Worm (Caenorhabditis elegans) whole organism, L4 larva: Measurements from ENCODE around the gene srw-33.

ENCODE experiments used
- D1046.2 ChIP-seq: fragments of 200-800 bp; sonication (Bioruptor generic); IDR thresholded peaks from 2 replicates; pipeline ENCODE4 v1.3.6; 2022; ENCODE audit warnings: missing genetic modification characterization, missing compliant biosample characterization
- F26F4.8 ChIP-seq: fragments of 200-800 bp; sonication (Bioruptor generic); conservative IDR thresholded peaks from 2 replicates; pipeline ENCODE4 v1.3.6; 2022; ENCODE audit warnings: missing genetic modification characterization, missing compliant biosample characterization
- F37D6.2 ChIP-seq: sonication (generic microtip); optimal IDR thresholded peaks from 2 replicates; lab custom pipeline; 2016; ENCODE audit warnings: mild to moderate bottlenecking, missing genetic modification characterization, missing compliant biosample characterization
- F49E8.2 ChIP-seq: sonication (generic microtip); optimal IDR thresholded peaks from 2 replicates; lab custom pipeline; 2016; ENCODE audit warnings: missing compliant biosample characterization, mild to moderate bottlenecking, missing genetic modification characterization, borderline replicate concordance
- R02D3.7 ChIP-seq: fragments of 150-350 bp; sonication (generic microtip); optimal IDR thresholded peaks from 3 replicates; lab custom pipeline; 2014; ENCODE audit warnings: missing biosample characterization, missing genetic modification characterization
- Y5F2A.4 ChIP-seq: fragments of 200-800 bp; sonication (Bioruptor generic); optimal IDR thresholded peaks from 2 replicates; lab custom pipeline; 2018; ENCODE audit warnings: mild to moderate bottlenecking, missing genetic modification characterization, missing compliant biosample characterization
- ama-1 ChIP-seq: fragments of 150-350 bp; optimal IDR thresholded peaks from 2 replicates; lab custom pipeline; 2014; ENCODE audit warnings: inconsistent platforms, mixed read lengths
- arid-1 ChIP-seq: fragments of 200-800 bp; sonication (Bioruptor generic); conservative IDR thresholded peaks from 2 replicates; pipeline ENCODE4 v1.3.6; 2022; ENCODE audit warnings: missing genetic modification reagents, missing genetic modification characterization, missing compliant biosample characterization
- ceh-20 ChIP-seq: fragments of 200-800 bp; sonication (Bioruptor generic); IDR thresholded peaks from 2 replicates; pipeline ENCODE4 v1.3.6; 2022; ENCODE audit warnings: missing genetic modification reagents, missing genetic modification characterization, missing compliant biosample characterization
- ceh-28 ChIP-seq: fragments of 150-350 bp; optimal IDR thresholded peaks from 2 replicates; lab custom pipeline; 2014; ENCODE audit warnings: missing biosample characterization, missing genetic modification reagents, missing genetic modification characterization
- ceh-32 ChIP-seq: sonication (generic microtip); optimal IDR thresholded peaks from 2 replicates; lab custom pipeline; 2016; ENCODE audit warnings: mild to moderate bottlenecking, missing genetic modification characterization, missing compliant biosample characterization; ENCODE audit not compliant: poor library complexity
- ceh-62 ChIP-seq: sonication (generic microtip); optimal IDR thresholded peaks from 2 replicates; lab custom pipeline; 2017; ENCODE audit warnings: missing biosample characterization, missing genetic modification characterization
- ceh-82 ChIP-seq: sonication (generic microtip); optimal IDR thresholded peaks from 2 replicates; lab custom pipeline; 2017; ENCODE audit warnings: missing biosample characterization, missing genetic modification characterization
- ces-1 ChIP-seq: fragments of 150-350 bp; sonication (generic microtip); optimal IDR thresholded peaks from 4 replicates; lab custom pipeline; 2014; ENCODE audit warnings: missing biosample characterization, missing genetic modification reagents, missing genetic modification characterization
- ctbp-1 ChIP-seq: fragments of 200-800 bp; sonication (Bioruptor generic); IDR thresholded peaks from 2 replicates; pipeline ENCODE4 v1.3.6; 2022; ENCODE audit warnings: missing genetic modification reagents, missing genetic modification characterization, missing compliant biosample characterization
- dmd-8 ChIP-seq: fragments of 200-800 bp; sonication (Bioruptor generic); IDR thresholded peaks from 2 replicates; pipeline ENCODE4 v1.3.6; 2022; ENCODE audit warnings: missing genetic modification characterization, missing compliant biosample characterization
- dmd-9 ChIP-seq: fragments of 200-800 bp; sonication (Bioruptor generic); IDR thresholded peaks from 2 replicates; pipeline ENCODE4 v1.3.6; 2022; ENCODE audit warnings: missing genetic modification reagents, missing genetic modification characterization, missing compliant biosample characterization
- dpl-1 ChIP-seq: fragments of 150-350 bp; optimal IDR thresholded peaks from 2 replicates; lab custom pipeline; 2014; ENCODE audit warnings: missing biosample characterization, missing genetic modification reagents, missing genetic modification characterization
- duxl-1 ChIP-seq: sonication (generic microtip); optimal IDR thresholded peaks from 2 replicates; lab custom pipeline; 2016; ENCODE audit warnings: mild to moderate bottlenecking, missing genetic modification characterization, moderate library complexity, missing compliant biosample characterization; ENCODE audit not compliant: poor library complexity
- fkh-10 ChIP-seq: fragments of 150-350 bp; optimal IDR thresholded peaks from 2 replicates; lab custom pipeline; 2014; ENCODE audit warnings: missing biosample characterization, missing genetic modification reagents, missing genetic modification characterization
- fos-1 ChIP-seq: fragments of 150-350 bp; optimal IDR thresholded peaks from 2 replicates; lab custom pipeline; 2014; ENCODE audit warnings: missing biosample characterization, missing genetic modification characterization
- gei-8 ChIP-seq: fragments of 200-800 bp; sonication (Bioruptor generic); optimal IDR thresholded peaks from 2 replicates; lab custom pipeline; 2018; ENCODE audit warnings: mild to moderate bottlenecking, missing genetic modification characterization, missing compliant biosample characterization
- lim-7 ChIP-seq: fragments of 200-800 bp; sonication (Bioruptor generic); IDR thresholded peaks from 2 replicates; pipeline ENCODE4 v1.3.6; 2022; ENCODE audit warnings: missing genetic modification characterization, missing compliant biosample characterization
- lin-15B ChIP-seq: fragments of 150-350 bp; sonication (generic microtip); optimal IDR thresholded peaks from 3 replicates; lab custom pipeline; 2014; ENCODE audit warnings: missing biosample characterization, missing genetic modification characterization
- lin-38 ChIP-seq: fragments of 200-800 bp; sonication (Bioruptor generic); IDR thresholded peaks from 2 replicates; pipeline ENCODE4 v1.3.6; 2022; ENCODE audit warnings: missing genetic modification reagents, missing genetic modification characterization, missing compliant biosample characterization
- lir-3 ChIP-seq: sonication (generic microtip); optimal IDR thresholded peaks from 2 replicates; lab custom pipeline; 2016; ENCODE audit warnings: mild to moderate bottlenecking, missing genetic modification characterization, missing compliant biosample characterization
- madf-5 ChIP-seq, 2 experiments: fragments of 200-800 bp; sonication (Bioruptor generic); IDR thresholded peaks; 2 replicates each; pipeline ENCODE4 v1.3.6; 2022; ENCODE audit warnings: missing compliant biosample characterization in 2 of 2, missing genetic modification characterization in 2 of 2
- mdl-1 ChIP-seq, 2 experiments: fragments of 150-350 bp in 1 of 2; sonication (generic microtip) in 1 of 2; optimal IDR thresholded peaks; 2 replicates each; lab custom pipeline; 2014 to 2017; ENCODE audit warnings: missing biosample characterization in 2 of 2, missing genetic modification characterization in 2 of 2
- mdt-29 ChIP-seq: fragments of 200-800 bp; sonication (Bioruptor generic); IDR thresholded peaks from 2 replicates; pipeline ENCODE4 v1.3.6; 2022; ENCODE audit warnings: missing genetic modification reagents, missing genetic modification characterization, missing compliant biosample characterization
- mes-2 ChIP-seq: sonication (generic microtip); optimal IDR thresholded peaks from 2 replicates; lab custom pipeline; 2016; ENCODE audit warnings: missing genotype, mild to moderate bottlenecking, missing genetic modification characterization, missing compliant biosample characterization; ENCODE audit not compliant: poor library complexity, severe bottlenecking
- mxl-2 ChIP-seq: fragments of 200-800 bp; sonication (Bioruptor generic); conservative IDR thresholded peaks from 2 replicates; pipeline ENCODE4 v1.3.6; 2022; ENCODE audit warnings: missing genetic modification reagents, missing genetic modification characterization, missing compliant biosample characterization
- mxl-3 ChIP-seq: fragments of 200-800 bp; sonication (Bioruptor generic); optimal IDR thresholded peaks from 2 replicates; lab custom pipeline; 2018; ENCODE audit warnings: mild to moderate bottlenecking, missing genetic modification characterization, missing compliant biosample characterization
- nhr-11 ChIP-seq: fragments of 150-350 bp; optimal IDR thresholded peaks from 2 replicates; lab custom pipeline; 2014; ENCODE audit warnings: missing biosample characterization, missing genetic modification characterization
- nhr-111 ChIP-seq: fragments of 200-800 bp; sonication (Bioruptor generic); optimal IDR thresholded peaks from 2 replicates; lab custom pipeline; 2018; ENCODE audit warnings: mild to moderate bottlenecking, missing genetic modification characterization, missing compliant biosample characterization
- nhr-42 ChIP-seq: fragments of 200-800 bp; sonication (Bioruptor generic); IDR thresholded peaks from 2 replicates; pipeline ENCODE4 v1.3.6; 2022; ENCODE audit warnings: missing genetic modification characterization, missing compliant biosample characterization
- nhr-48 ChIP-seq: sonication (generic microtip); optimal IDR thresholded peaks from 2 replicates; lab custom pipeline; 2016; ENCODE audit warnings: mild to moderate bottlenecking, missing genetic modification characterization, missing compliant biosample characterization
- nhr-6 ChIP-seq: fragments of 150-350 bp; optimal IDR thresholded peaks from 2 replicates; lab custom pipeline; 2014; ENCODE audit warnings: missing biosample characterization, missing genetic modification characterization
- pha-4 ChIP-seq, 2 experiments: fragments of 150-350 bp in 1 of 2; fragments of 200-800 bp in 1 of 2; sonication (Bioruptor generic) in 1 of 2; IDR thresholded peaks in 1 of 2; optimal IDR thresholded peaks in 1 of 2; 2 replicates each; pipeline versions ENCODE4 v1.3.6 to Lab custom; 2014 to 2022; ENCODE audit warnings: missing genetic modification characterization in 2 of 2, missing genetic modification reagents in 2 of 2, missing biosample characterization in 1 of 2, missing compliant biosample characterization in 1 of 2
- php-3 ChIP-seq: fragments of 200-800 bp; sonication (Bioruptor generic); IDR thresholded peaks from 2 replicates; pipeline ENCODE4 v1.3.6; 2022; ENCODE audit warnings: missing genetic modification reagents, missing genetic modification characterization, missing compliant biosample characterization
- saeg-2 ChIP-seq: fragments of 200-800 bp; sonication (Bioruptor generic); IDR thresholded peaks from 2 replicates; pipeline ENCODE4 v1.3.6; 2022; ENCODE audit warnings: missing genetic modification reagents, missing genetic modification characterization, missing compliant biosample characterization
- sdz-12 ChIP-seq: fragments of 200-800 bp; sonication (Bioruptor generic); optimal IDR thresholded peaks from 2 replicates; lab custom pipeline; 2018; ENCODE audit warnings: mild to moderate bottlenecking, missing genetic modification characterization, missing compliant biosample characterization
- skn-1 ChIP-seq: fragments of 150-350 bp; optimal IDR thresholded peaks from 2 replicates; lab custom pipeline; 2014; ENCODE audit warnings: missing biosample characterization, missing genetic modification characterization
- snpc-4 ChIP-seq: fragments of 150-350 bp; optimal IDR thresholded peaks from 2 replicates; lab custom pipeline; 2014; ENCODE audit warnings: missing biosample characterization, missing genetic modification characterization
- tra-1 ChIP-seq: fragments of 200-800 bp; sonication (Bioruptor generic); IDR thresholded peaks from 2 replicates; pipeline ENCODE4 v1.3.6; 2022; ENCODE audit warnings: missing genetic modification reagents, missing genetic modification characterization, missing compliant biosample characterization
- unc-130 ChIP-seq: sonication (generic microtip); optimal IDR thresholded peaks from 2 replicates; lab custom pipeline; 2016; ENCODE audit warnings: missing genetic modification reagents, missing genetic modification characterization, missing compliant biosample characterization
- unc-39 ChIP-seq: sonication (generic microtip); optimal IDR thresholded peaks from 2 replicates; lab custom pipeline; 2017; ENCODE audit warnings: missing biosample characterization, missing genetic modification characterization
- vab-7 ChIP-seq: fragments of 200-800 bp; sonication (Bioruptor generic); IDR thresholded peaks from 2 replicates; pipeline ENCODE4 v1.3.6; 2022; ENCODE audit warnings: missing genetic modification reagents, missing genetic modification characterization, missing compliant biosample characterization
- zag-1 ChIP-seq: fragments of 150-350 bp; optimal IDR thresholded peaks from 2 replicates; lab custom pipeline; 2014; ENCODE audit warnings: missing biosample characterization, missing genetic modification characterization
- zfp-3 ChIP-seq: fragments of 200-800 bp; sonication (Bioruptor generic); conservative IDR thresholded peaks from 2 replicates; pipeline ENCODE4 v1.3.6; 2022; ENCODE audit warnings: missing genetic modification reagents, missing genetic modification characterization, missing compliant biosample characterization
- zip-11 ChIP-seq: fragments of 200-800 bp; sonication (Bioruptor generic); IDR thresholded peaks from 2 replicates; pipeline ENCODE4 v1.3.6; 2022; ENCODE audit warnings: missing genetic modification characterization, missing compliant biosample characterization

Gene srw-33

ce11 chrV:15465032-15465727 is 13.9 kb upstream of the srw-33 start, which contains the start of gene pqn-71 (continued):
- TF ChIP-seq tra-1 (GFP tag; lab: Robert Waterston, UW) (peak; percentile 97), mdl-1 (tag; optimal IDR thresholded peaks at IDR 0.05; lab: Kevin White, UChicago) (peak; percentile 46 to 77), F49E8.2 (tag; lab: Kevin White, UChicago) (peak; percentile 91), zip-11 (peak; percentile 85; the same call in 1 of the 2 replicates), duxl-1 (tag; lab: Kevin White, UChicago) (peak; percentile 92), nhr-111 (GFP tag; lab: Kevin White, UChicago) (peak; percentile 86), fkh-10 (GFP tag; lab: Kevin White, UChicago) (peak; percentile 52), unc-39 (tag; lab: Kevin White, UChicago) (no peak), ceh-62 (no peak), saeg-2 (GFP tag; lab: Robert Waterston, UW) (peak; percentile 92), php-3 (GFP tag; lab: Robert Waterston, UW) (peak; percentile 80), zag-1 (tag; lab: Kevin White, UChicago) (no peak), zfp-3 (peak; percentile 90), snpc-4 (tag; lab: Kevin White, UChicago) (peak; percentile 27), lim-7 (GFP tag; lab: Robert Waterston, UW) (peak; percentile 92), Y5F2A.4 (GFP tag; lab: Kevin White, UChicago) (peak; percentile 81), ceh-28 (no peak), F37D6.2 (tag; lab: Kevin White, UChicago) (peak; percentile 83), mxl-2 (GFP tag; lab: Robert Waterston, UW) (peak; percentile 85), dmd-9 (GFP tag; lab: Robert Waterston, UW) (peak; percentile 95), fos-1 (no peak), ceh-32 (peak; percentile 74), F26F4.8 (GFP tag; lab: Robert Waterston, UW) (peak; percentile 97), lir-3 (tag; lab: Kevin White, UChicago) (peak; percentile 90), R02D3.7 (no peak), madf-5 (GFP tag; IDR thresholded peaks at IDR 0.05; lab: Robert Waterston, UW) (peak; percentile 94 to 95), lin-38 (GFP tag; lab: Robert Waterston, UW) (peak; percentile 89), ceh-82 (no peak), nhr-6 (tag; lab: Kevin White, UChicago) (peak; percentile 51), D1046.2 (GFP tag; lab: Robert Waterston, UW) (peak; percentile 93), dpl-1 (GFP tag; lab: Kevin White, UChicago) (peak; percentile 66), unc-130 (GFP tag; lab: Kevin White, UChicago) (peak; percentile 93), gei-8 (GFP tag; lab: Kevin White, UChicago) (peak; percentile 83), nhr-42 (GFP tag; lab: Robert Waterston, UW) (peak; percentile 94), mes-2 (tag; lab: Kevin White, UChicago) (peak; percentile 85), ces-1 (GFP tag; lab: Kevin White, UChicago) (peak; percentile 36), mdt-29 (GFP tag; lab: Robert Waterston, UW) (peak; percentile 93), ceh-20 (GFP tag; lab: Robert Waterston, UW) (peak; percentile 89), nhr-48 (tag; lab: Kevin White, UChicago) (peak; percentile 91), pha-4 (GFP tag; IDR thresholded peaks at IDR 0.05; lab: Robert Waterston, UW) (no peak; the same call in none of the 2 replicates), pha-4 (tag; optimal IDR thresholded peaks at IDR 0.05; lab: Kevin White, UChicago) (peak; percentile 53), sdz-12 (peak; percentile 92), arid-1 (peak; percentile 92), vab-7 (GFP tag; lab: Robert Waterston, UW) (peak; percentile 91), ama-1 (no peak), lin-15B (tag; lab: Kevin White, UChicago) (no peak), ctbp-1 (GFP tag; lab: Robert Waterston, UW) (peak; percentile 94), dmd-8 (GFP tag; lab: Robert Waterston, UW) (peak; percentile 98), skn-1 (no peak), mxl-3 (GFP tag; lab: Kevin White, UChicago) (peak; percentile 76), nhr-11 (peak; percentile 64)
